Worm (Caenorhabditis elegans): ENCODE results near the gene col-97.

- TF ChIP-seq tlp-1 (tag; optimal IDR thresholded peaks at IDR 0.05) (no peak), pqm-1 (tag; optimal IDR thresholded peaks at IDR 0.05) (no peak), nhr-28 (tag; optimal IDR thresholded peaks at IDR 0.05) (no peak), dpl-1 (GFP tag; optimal IDR thresholded peaks at IDR 0.05) (no peak), zip-4 (GFP tag; optimal IDR thresholded peaks at IDR 0.05) (no peak)
Observed at ce11 chrIII:13030551-13030950, 37.0 kb upstream of the col-97 start, which contains the start of gene F14F7.7.

Measured in whole organism, L1 larva.